Worm (Caenorhabditis elegans): ENCODE results near the gene npr-22.

npr-22 gene

DNA sequence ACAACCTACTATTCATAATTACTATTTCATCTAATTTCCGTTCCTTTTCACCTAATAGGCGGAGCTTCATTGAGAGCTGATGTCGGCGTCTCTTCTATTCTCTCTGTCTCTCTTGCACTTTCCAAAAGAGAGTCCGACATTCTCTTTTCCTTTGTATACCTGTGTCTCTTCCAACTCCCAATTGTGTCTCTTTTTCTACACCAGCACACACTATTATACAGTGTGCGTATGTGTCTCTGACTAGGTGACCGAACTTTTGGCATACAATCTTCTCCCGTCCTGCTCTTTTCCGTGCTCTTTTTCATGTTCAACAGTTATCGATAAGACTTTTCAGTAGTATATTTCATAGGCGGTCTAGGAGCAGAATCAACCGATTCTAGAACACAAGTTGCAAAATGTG lies 19.0 kb upstream of the npr-22 start (continued):
- TF ChIP-seq dmd-4 (tag; optimal IDR thresholded peaks at IDR 0.05), result no peak
- TF ChIP-seq ceh-82 (tag; optimal IDR thresholded peaks at IDR 0.05), result no peak
- TF ChIP-seq ZK546.5 (tag; optimal IDR thresholded peaks at IDR 0.05), result no peak
- TF ChIP-seq nhr-77 (tag; optimal IDR thresholded peaks at IDR 0.05), result no peak
- no peak for TF ChIP-seq ztf-11 (tag; optimal IDR thresholded peaks at IDR 0.05)
- no peak for TF ChIP-seq zag-1 (tag; optimal IDR thresholded peaks at IDR 0.05)

DNA sequence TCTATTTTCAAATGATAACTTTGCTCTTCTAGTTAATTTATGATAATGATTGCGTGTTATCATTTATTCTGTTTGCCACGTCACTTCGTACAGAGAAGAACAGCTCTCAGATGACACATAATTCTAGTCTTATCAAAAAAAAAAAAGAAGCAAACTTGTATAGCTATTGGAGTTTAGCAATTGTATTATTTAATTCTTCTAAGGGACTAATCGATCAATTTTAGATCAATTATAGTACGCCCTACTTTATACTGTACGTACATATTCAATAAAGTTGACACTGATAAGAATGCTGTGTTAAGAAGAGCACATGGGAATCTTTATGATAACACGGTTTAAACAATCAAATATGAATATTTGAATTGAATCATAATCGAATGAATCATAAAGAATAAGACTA lies 17.0 kb upstream of the npr-22 start:
- peak; percentile 65 for TF ChIP-seq crh-2 (tag; optimal IDR thresholded peaks at IDR 0.05)
- TF ChIP-seq elt-3 (tag; optimal IDR thresholded peaks at IDR 0.05), result no peak
- TF ChIP-seq elt-1 (tag; optimal IDR thresholded peaks at IDR 0.05), result no peak
- peak; percentile 94 for TF ChIP-seq fos-1 (tag; optimal IDR thresholded peaks at IDR 0.05)
- no peak for TF ChIP-seq unc-62 (GFP tag; optimal IDR thresholded peaks at IDR 0.05)
- TF ChIP-seq egl-27 (tag; optimal IDR thresholded peaks at IDR 0.05), result no peak
- no peak for TF ChIP-seq dmd-4 (tag; optimal IDR thresholded peaks at IDR 0.05)
- peak; percentile 19 for TF ChIP-seq sma-9 (GFP tag; optimal IDR thresholded peaks at IDR 0.05)
- TF ChIP-seq sma-9 (tag; optimal IDR thresholded peaks at IDR 0.05), result no peak
- TF ChIP-seq nhr-11 (tag; optimal IDR thresholded peaks at IDR 0.05), result no peak
- no peak for TF ChIP-seq ztf-1 (GFP tag; conservative IDR thresholded peaks at IDR 0.05)

DNA sequence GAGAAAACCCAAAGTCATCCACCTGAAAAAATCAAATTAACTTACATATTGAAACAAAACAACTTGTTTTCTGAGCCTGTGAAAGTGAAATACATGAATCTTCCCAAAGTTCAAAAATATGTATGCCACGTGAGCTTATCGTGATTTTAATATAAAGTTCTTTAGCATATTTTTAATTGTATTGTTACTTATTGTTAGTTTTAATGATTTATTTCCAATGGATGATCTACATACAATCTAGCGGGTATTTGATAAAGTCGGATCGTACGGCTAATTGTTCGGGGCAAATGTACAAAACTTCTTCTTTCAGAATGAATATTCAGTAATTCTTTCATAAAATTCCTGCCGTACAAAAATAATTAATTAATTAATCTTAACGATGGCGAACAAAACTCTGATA lies 11.0 kb downstream of the npr-22 start, which contains the start of gene Y59H11AM.4:
TSS of gene Y59H11AM.4 (minus strand) at position 101 of the 400 bp plus-strand sequence.
- TF ChIP-seq nhr-11 (tag; optimal IDR thresholded peaks at IDR 0.05) (no peak), ceh-16 (tag; optimal IDR thresholded peaks at IDR 0.05) (no peak), ztf-11 (tag; optimal IDR thresholded peaks at IDR 0.05) (no peak), lin-11 (tag; optimal IDR thresholded peaks at IDR 0.05) (no peak), aly-2 (tag; optimal IDR thresholded peaks at IDR 0.05) (no peak), blmp-1 (tag; optimal IDR thresholded peaks at IDR 0.05; ENCODE audit: insufficient read depth) (no peak), ztf-4 (tag; optimal IDR thresholded peaks at IDR 0.05) (no peak), Y55F3AM.14 (GFP tag; optimal IDR thresholded peaks at IDR 0.05) (no peak), unc-39 (tag; optimal IDR thresholded peaks at IDR 0.05) (no peak), lin-13 (GFP tag; optimal IDR thresholded peaks at IDR 0.05) (no peak), sem-4 (tag; optimal IDR thresholded peaks at IDR 0.05) (no peak), nhr-25 (tag; optimal IDR thresholded peaks at IDR 0.05) (no peak), gmeb-1 (tag; optimal IDR thresholded peaks at IDR 0.05) (no peak), ceh-82 (tag; optimal IDR thresholded peaks at IDR 0.05) (no peak), nhr-6 (tag; optimal IDR thresholded peaks at IDR 0.05) (no peak), nhr-10 (tag; optimal IDR thresholded peaks at IDR 0.05) (no peak)

DNA sequence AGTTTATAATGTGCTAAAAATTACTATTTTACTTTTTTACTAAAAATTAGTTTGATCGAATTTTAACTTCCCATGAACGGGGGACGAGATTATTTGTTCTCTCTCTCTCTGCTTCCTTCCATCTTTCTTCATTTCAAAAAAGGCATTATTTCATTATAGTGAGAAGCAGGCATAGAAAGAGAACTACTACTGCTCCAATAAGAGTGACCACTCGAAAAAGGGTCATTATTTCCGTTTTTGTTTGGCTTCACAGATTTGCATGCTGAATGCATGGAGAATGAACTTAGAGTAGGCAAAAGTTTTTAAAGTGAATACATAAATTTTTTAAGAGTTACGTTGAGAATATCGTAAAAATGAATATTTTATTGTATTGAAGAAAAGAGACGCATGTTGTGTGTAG lies 11.5 kb downstream of the npr-22 start:
- TF ChIP-seq crh-2 (tag; optimal IDR thresholded peaks at IDR 0.05) (no peak), F13H6.1 (tag; optimal IDR thresholded peaks at IDR 0.05) (no peak)

DNA sequence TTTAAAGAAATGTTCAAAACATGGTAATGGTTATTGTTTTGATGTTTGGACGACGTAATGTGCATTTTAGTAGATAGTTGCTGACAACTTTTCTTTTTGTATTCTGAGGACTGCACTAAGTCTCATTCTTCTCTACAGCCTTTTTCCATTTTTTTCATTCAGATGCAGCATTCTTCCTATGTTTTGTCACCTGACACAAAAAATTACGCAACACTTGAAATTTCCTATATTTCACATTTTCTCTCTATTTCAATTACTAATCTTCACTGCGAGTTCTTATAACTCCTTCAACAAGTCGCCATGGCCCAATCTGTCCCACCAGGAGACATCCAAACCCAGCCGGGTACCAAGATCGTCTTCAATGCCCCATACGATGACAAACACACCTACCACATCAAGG lies 11.9 kb downstream of the npr-22 start, which contains the start of gene Y59H11AM.1:
TSS of gene Y59H11AM.1 (plus strand) at position 301 of the 400 bp plus-strand sequence.
- no peak for TF ChIP-seq unc-62 (GFP tag; optimal IDR thresholded peaks at IDR 0.05)
- TF ChIP-seq skn-1 (tag; optimal IDR thresholded peaks at IDR 0.05), result no peak
- no peak for TF ChIP-seq nhr-25 (tag; optimal IDR thresholded peaks at IDR 0.05)
- TF ChIP-seq R02D3.7 (tag; optimal IDR thresholded peaks at IDR 0.05), result no peak
- TF ChIP-seq Y55F3AM.14 (GFP tag; optimal IDR thresholded peaks at IDR 0.05), result no peak
- no peak for TF ChIP-seq nhr-21 (tag; optimal IDR thresholded peaks at IDR 0.05)
- TF ChIP-seq F13H6.1 (tag; optimal IDR thresholded peaks at IDR 0.05), result no peak
- TF ChIP-seq lin-39 (tag; optimal IDR thresholded peaks at IDR 0.05), result no peak
- no peak for TF ChIP-seq crh-2 (tag; optimal IDR thresholded peaks at IDR 0.05)
- TF ChIP-seq lsy-2 (tag; optimal IDR thresholded peaks at IDR 0.05), result no peak
- TF ChIP-seq lin-13 (GFP tag; optimal IDR thresholded peaks at IDR 0.05), result no peak
- TF ChIP-seq unc-55 (GFP tag; optimal IDR thresholded peaks at IDR 0.05), result no peak

All from whole organism, L2 larva.